Fruit fly (Drosophila melanogaster) whole organism, embryonic: ENCODE measurements around the gene mio.
A peak's percentile ranks its signal among the peaks of the same experiment; 100 is the strongest.

Source experiments
- Antp ChIP-seq: fragments of 200-800 bp; sonication (Bioruptor generic); optimal IDR thresholded peaks from 3 replicates; lab custom pipeline; 2016; ENCODE audit warnings: missing biosample characterization, missing genetic modification characterization
- Bgb ChIP-seq: fragments of 200-800 bp; sonication (Bioruptor generic); IDR thresholded peaks from 2 replicates; pipeline ENCODE4 v1.3.6; 2022; ENCODE audit warnings: missing biosample characterization, missing genetic modification characterization; ENCODE audit not compliant: partially characterized antibody
- CG12219 ChIP-seq: fragments of 200-800 bp; sonication (Bioruptor generic); optimal IDR thresholded peaks from 3 replicates; lab custom pipeline; 2018; ENCODE audit warnings: missing biosample characterization, mild to moderate bottlenecking, missing genetic modification characterization
- CG12236 ChIP-seq: fragments of 200-800 bp; sonication (Bioruptor generic); optimal IDR thresholded peaks from 2 replicates; lab custom pipeline; 2016; ENCODE audit warnings: missing biosample characterization, missing genetic modification characterization
- CG1233 ChIP-seq: fragments of 200-800 bp; sonication (Bioruptor generic); optimal IDR thresholded peaks from 4 replicates; lab custom pipeline; 2018; ENCODE audit warnings: missing biosample characterization, mild to moderate bottlenecking, missing genetic modification characterization
- CG12769 ChIP-seq: fragments of 200-800 bp; sonication (Bioruptor generic); optimal IDR thresholded peaks from 2 replicates; lab custom pipeline; 2019; ENCODE audit warnings: missing biosample characterization, mild to moderate bottlenecking, missing genetic modification characterization, moderate library complexity
- CG14965 ChIP-seq: fragments of 200-800 bp; sonication (Bioruptor generic); optimal IDR thresholded peaks from 2 replicates; lab custom pipeline; 2016; ENCODE audit warnings: missing biosample characterization, missing genetic modification characterization, borderline replicate concordance
- CG1529 ChIP-seq: fragments of 200-800 bp; sonication (Bioruptor generic); optimal IDR thresholded peaks from 3 replicates; lab custom pipeline; 2018; ENCODE audit warnings: missing biosample characterization, missing genetic modification characterization
- CG15696 ChIP-seq: fragments of 200-800 bp; sonication (Bioruptor generic); optimal IDR thresholded peaks from 2 replicates; lab custom pipeline; 2019; ENCODE audit warnings: missing biosample characterization, mild to moderate bottlenecking, missing genetic modification characterization, moderate library complexity
- CG17385 ChIP-seq: fragments of 200-800 bp; sonication (Bioruptor generic); optimal IDR thresholded peaks from 3 replicates; lab custom pipeline; 2018; ENCODE audit warnings: missing biosample characterization, mild to moderate bottlenecking, missing genetic modification characterization
- CG18262 ChIP-seq: fragments of 200-800 bp; optimal IDR thresholded peaks from 3 replicates; lab custom pipeline; 2019; ENCODE audit warnings: missing biosample characterization, mild to moderate bottlenecking, missing genetic modification characterization, moderate library complexity
- CG18599 ChIP-seq: fragments of 200-800 bp; sonication (Bioruptor generic); optimal IDR thresholded peaks from 3 replicates; lab custom pipeline; 2017; ENCODE audit warnings: missing biosample characterization, missing genetic modification characterization, mild to moderate bottlenecking, moderate library complexity, missing genetic modification reagents
- CG2678 ChIP-seq: fragments of 200-800 bp; sonication (Bioruptor generic); optimal IDR thresholded peaks from 3 replicates; lab custom pipeline; 2019; ENCODE audit warnings: missing biosample characterization, mild to moderate bottlenecking, missing genetic modification characterization, moderate library complexity
- CG6175 ChIP-seq: fragments of 200-800 bp; sonication (Bioruptor generic); IDR thresholded peaks from 3 replicates; pipeline ENCODE4 v1.3.6; 2022; ENCODE audit warnings: missing biosample characterization, missing genetic modification characterization
- CG6272 ChIP-seq: fragments of 200-800 bp; sonication (Bioruptor generic); IDR thresholded peaks from 2 replicates; pipeline ENCODE4 v1.3.6; 2022; ENCODE audit warnings: missing biosample characterization, missing genetic modification characterization
- CG6654 ChIP-seq: fragments of 200-800 bp; sonication (Bioruptor generic); optimal IDR thresholded peaks from 2 replicates; lab custom pipeline; 2017; ENCODE audit warnings: missing biosample characterization, mild to moderate bottlenecking, missing genetic modification characterization
- CG9817 ChIP-seq: fragments of 200-800 bp; sonication (Bioruptor generic); optimal IDR thresholded peaks from 2 replicates; lab custom pipeline; 2018; ENCODE audit warnings: missing biosample characterization, mild to moderate bottlenecking, missing genetic modification characterization, moderate library complexity
- CG9876 ChIP-seq: fragments of 200-800 bp; sonication (Bioruptor generic); optimal IDR thresholded peaks from 2 replicates; lab custom pipeline; 2016; ENCODE audit warnings: missing biosample characterization, missing genetic modification characterization
- CTCF ChIP-seq: fragments of 200-800 bp; sonication (Bioruptor generic); optimal IDR thresholded peaks from 2 replicates; lab custom pipeline; 2017; ENCODE audit warnings: missing biosample characterization, mild to moderate bottlenecking, missing genetic modification characterization, moderate library complexity
- Camta ChIP-seq: fragments of 200-800 bp; sonication (Bioruptor generic); optimal IDR thresholded peaks from 2 replicates; lab custom pipeline; 2016; ENCODE audit warnings: missing biosample characterization, missing genetic modification characterization
- CrebB ChIP-seq: fragments of 200-800 bp; sonication (Bioruptor generic); optimal IDR thresholded peaks from 3 replicates; lab custom pipeline; 2018; ENCODE audit warnings: missing biosample characterization, mild to moderate bottlenecking, missing genetic modification characterization
- Dad ChIP-seq: fragments of 200-800 bp; sonication (Bioruptor generic); optimal IDR thresholded peaks from 3 replicates; lab custom pipeline; 2016; ENCODE audit warnings: missing biosample characterization, missing genetic modification characterization
- Dref ChIP-seq: fragments of 200-800 bp; sonication (Bioruptor generic); IDR thresholded peaks from 2 replicates; pipeline ENCODE4 v1.3.6; 2022; ENCODE audit warnings: missing biosample characterization, missing genetic modification characterization
- Fer1 ChIP-seq: fragments of 200-800 bp; sonication (Bioruptor generic); optimal IDR thresholded peaks from 2 replicates; lab custom pipeline; 2017; ENCODE audit warnings: missing biosample characterization, mild to moderate bottlenecking, missing genetic modification characterization
- HLH4C ChIP-seq: fragments of 200-800 bp; sonication (Bioruptor generic); IDR thresholded peaks from 3 replicates; pipeline ENCODE4 v1.3.6; 2022; ENCODE audit warnings: missing biosample characterization, missing genetic modification characterization; ENCODE audit not compliant: partially characterized antibody
- Hr78 ChIP-seq, 2 experiments: fragments of 200-800 bp in 1 of 2; fragments of >200 bp in 1 of 2; sonication (Bioruptor generic) in 1 of 2; optimal IDR thresholded peaks; 2 replicates each; lab custom pipeline; 2017 to 2019; ENCODE audit warnings: missing biosample characterization in 2 of 2, missing genetic modification characterization in 2 of 2, mild to moderate bottlenecking in 1 of 2, moderate library complexity in 1 of 2
- Hsf ChIP-seq: fragments of 200-800 bp; sonication (Bioruptor generic); optimal IDR thresholded peaks from 3 replicates; lab custom pipeline; 2016; ENCODE audit warnings: missing biosample characterization, missing genetic modification characterization
- Lim3 ChIP-seq: fragments of 200-800 bp; sonication (Bioruptor generic); IDR thresholded peaks from 2 replicates; pipeline ENCODE4 v1.3.6; 2022; ENCODE audit warnings: missing biosample characterization, missing genetic modification characterization
- Mrtf ChIP-seq: fragments of 200-800 bp; sonication (Bioruptor generic); IDR thresholded peaks from 3 replicates; pipeline ENCODE4 v1.3.6; 2022; ENCODE audit warnings: missing biosample characterization, missing genetic modification characterization
- NC2β ChIP-seq: fragments of 200-800 bp; sonication (Bioruptor generic); optimal IDR thresholded peaks from 2 replicates; lab custom pipeline; 2016; ENCODE audit warnings: missing biosample characterization, missing genetic modification characterization
- Nf-YB ChIP-seq: fragments of 200-800 bp; sonication (Bioruptor generic); optimal IDR thresholded peaks from 3 replicates; lab custom pipeline; 2019; ENCODE audit warnings: missing biosample characterization, mild to moderate bottlenecking, missing genetic modification characterization, moderate library complexity
- YL-1 ChIP-seq: fragments of 200-800 bp; sonication (Bioruptor generic); optimal IDR thresholded peaks from 3 replicates; lab custom pipeline; 2017; ENCODE audit warnings: missing biosample characterization, mild to moderate bottlenecking, missing genetic modification characterization
- ato ChIP-seq: fragments of 200-800 bp; sonication (Bioruptor generic); IDR thresholded peaks from 2 replicates; pipeline ENCODE4 v1.3.6; 2022; ENCODE audit warnings: missing biosample characterization, missing genetic modification characterization; ENCODE audit not compliant: partially characterized antibody
- dan ChIP-seq: fragments of 200-800 bp; sonication (Bioruptor generic); IDR thresholded peaks from 2 replicates; pipeline ENCODE4 v1.3.6; 2022; ENCODE audit warnings: missing biosample characterization, missing genetic modification characterization
- dati ChIP-seq: fragments of 200-800 bp; sonication (Bioruptor generic); IDR thresholded peaks from 2 replicates; pipeline ENCODE4 v1.3.6; 2022; ENCODE audit warnings: missing biosample characterization, missing genetic modification characterization
- dmrt11E ChIP-seq: fragments of 200-800 bp; sonication (Bioruptor generic); optimal IDR thresholded peaks from 3 replicates; lab custom pipeline; 2018; ENCODE audit warnings: missing biosample characterization, mild to moderate bottlenecking, missing genetic modification characterization, moderate library complexity
- insv ChIP-seq, 2 experiments: fragments of 200-800 bp; sonication (Bioruptor generic); optimal IDR thresholded peaks; 3 replicates each; lab custom pipeline; 2016 to 2018; ENCODE audit warnings: missing biosample characterization in 2 of 2, missing genetic modification characterization in 2 of 2
- kah ChIP-seq: fragments of 200-800 bp; sonication (Bioruptor generic); optimal IDR thresholded peaks from 2 replicates; lab custom pipeline; 2018; ENCODE audit warnings: missing biosample characterization, mild to moderate bottlenecking, missing genetic modification characterization
- kni ChIP-seq: fragments of 200-800 bp; sonication (Bioruptor generic); optimal IDR thresholded peaks from 3 replicates; lab custom pipeline; 2017; ENCODE audit warnings: mild to moderate bottlenecking, missing biosample characterization, missing genetic modification reagents, missing genetic modification characterization
- lola ChIP-seq, 3 experiments: fragments of >200 bp in 2 of 3; fragments of 200-800 bp in 1 of 3; sonication (Bioruptor generic) in 1 of 3; optimal IDR thresholded peaks; 2 replicates each; lab custom pipeline; 2017 to 2019; ENCODE audit warnings: missing biosample characterization in 3 of 3, missing genetic modification characterization in 3 of 3, mild to moderate bottlenecking in 1 of 3, moderate library complexity in 1 of 3
- org-1 ChIP-seq: fragments of 200-800 bp; sonication (Bioruptor generic); optimal IDR thresholded peaks from 2 replicates; lab custom pipeline; 2017; ENCODE audit warnings: missing biosample characterization, missing genetic modification characterization
- p53 ChIP-seq: fragments of 200-800 bp; sonication (Bioruptor generic); optimal IDR thresholded peaks from 2 replicates; lab custom pipeline; 2016; ENCODE audit warnings: missing biosample characterization, missing genetic modification characterization
- pfk ChIP-seq: fragments of 200-800 bp; sonication (Bioruptor generic); optimal IDR thresholded peaks from 2 replicates; lab custom pipeline; 2018; ENCODE audit warnings: missing biosample characterization, mild to moderate bottlenecking, missing genetic modification characterization, moderate library complexity
- schlank ChIP-seq: fragments of 200-800 bp; sonication (Bioruptor generic); optimal IDR thresholded peaks from 2 replicates; lab custom pipeline; 2018; ENCODE audit warnings: missing biosample characterization, mild to moderate bottlenecking, missing genetic modification characterization
- sisA ChIP-seq: fragments of 200-800 bp; sonication (Bioruptor generic); IDR thresholded peaks from 2 replicates; pipeline ENCODE4 v1.3.6; 2022; ENCODE audit warnings: missing biosample characterization, missing genetic modification characterization
- sr ChIP-seq: fragments of 200-800 bp; sonication (Bioruptor generic); IDR thresholded peaks from 3 replicates; pipeline ENCODE4 v1.3.6; 2022; ENCODE audit warnings: missing biosample characterization, missing genetic modification characterization
- stwl ChIP-seq: fragments of 200-800 bp; sonication (Bioruptor generic); optimal IDR thresholded peaks from 3 replicates; lab custom pipeline; 2018; ENCODE audit warnings: missing biosample characterization, mild to moderate bottlenecking, missing genetic modification characterization, moderate library complexity
- tgo ChIP-seq: fragments of 200-800 bp; sonication (Bioruptor generic); IDR thresholded peaks from 3 replicates; pipeline ENCODE4 v1.3.6; 2022; ENCODE audit warnings: missing biosample characterization, missing genetic modification characterization
- ttk ChIP-seq: fragments of 200-800 bp; sonication (Bioruptor generic); IDR thresholded peaks from 2 replicates; pipeline ENCODE4 v2.1.2; 2022; ENCODE audit warnings: missing biosample characterization, missing genetic modification characterization
- unc-4 ChIP-seq: fragments of 200-800 bp; sonication (Bioruptor generic); IDR thresholded peaks from 2 replicates; pipeline ENCODE4 v1.3.6; 2022; ENCODE audit warnings: missing biosample characterization, missing genetic modification characterization; ENCODE audit not compliant: partially characterized antibody

mio gene

dm6 chr2L:2221649-2222150, 4.6 kb downstream of the mio start (continued):
- TF ChIP-seq Fer1 (peak; percentile 96), pfk (GFP tag; lab: Kevin White, UChicago) (no peak), lola (GFP tag; optimal IDR thresholded peaks at IDR 0.05; lab: Kevin White, UChicago) (peak in 1 of 3 experiments; percentile 85), CG6272 (GFP tag; lab: Robert Waterston, UW) (peak; percentile 91), YL-1 (GFP tag; lab: Kevin White, UChicago) (peak; percentile 66), CG6654 (GFP tag; lab: Kevin White, UChicago) (peak; percentile 81), CG17385 (GFP tag; lab: Kevin White, UChicago) (peak; percentile 97), stwl (peak; percentile 16), CG2678 (tag; lab: Kevin White, UChicago) (peak; percentile 98), NC2β (GFP tag; lab: Kevin White, UChicago) (peak; percentile 96), HLH4C (GFP tag; lab: Robert Waterston, UW) (no peak), sr (GFP tag; lab: Robert Waterston, UW) (peak; percentile 92), CG18599 (GFP tag; lab: Kevin White, UChicago) (peak; percentile 97), tgo (GFP tag; lab: Robert Waterston, UW) (peak; percentile 98), kni (GFP tag; lab: Kevin White, UChicago) (peak; percentile 60), CTCF (GFP tag; lab: Kevin White, UChicago) (peak; percentile 41), p53 (peak; percentile 85), CG15696 (peak; percentile 87), CG6175 (peak; percentile 96), CrebB (peak; percentile 98), Dref (GFP tag; lab: Robert Waterston, UW) (peak; percentile 48), schlank (tag; lab: Kevin White, UChicago) (peak; percentile 96), dati (peak; percentile 92), ttk (GFP tag; lab: Robert Waterston, UW) (peak; percentile 98), Mrtf (GFP tag; lab: Robert Waterston, UW) (peak; percentile 98), CG12236 (GFP tag; lab: Kevin White, UChicago) (peak; percentile 95), Antp (peak; percentile 85), kah (GFP tag; lab: Kevin White, UChicago) (peak; percentile 86), Hr78 (GFP tag; optimal IDR thresholded peaks at IDR 0.05; lab: Kevin White, UChicago) (peak in 1 of 2 experiments; percentile 62), CG18262 (tag; lab: Kevin White, UChicago) (peak; percentile 94), CG1233 (peak; percentile 95), Lim3 (peak; percentile 81), CG9876 (GFP tag; lab: Kevin White, UChicago) (peak; percentile 93), org-1 (GFP tag; lab: Kevin White, UChicago) (peak; percentile 96), CG1529 (GFP tag; lab: Kevin White, UChicago) (peak; percentile 95), CG12769 (peak; percentile 99), CG9817 (tag; lab: Kevin White, UChicago) (peak; percentile 98), dmrt11E (tag; lab: Kevin White, UChicago) (peak; percentile 89), Nf-YB (GFP tag; lab: Kevin White, UChicago) (peak; percentile 83), CG14965 (GFP tag; lab: Kevin White, UChicago) (peak; percentile 61), dan (peak; percentile 85), ato (GFP tag; lab: Robert Waterston, UW) (no peak), Camta (GFP tag; lab: Kevin White, UChicago) (peak; percentile 93), sisA (peak; percentile 97), Hsf (GFP tag; lab: Kevin White, UChicago) (peak; percentile 99), unc-4 (GFP tag; lab: Robert Waterston, UW) (no peak), Bgb (GFP tag; lab: Robert Waterston, UW) (no peak), insv (GFP tag; optimal IDR thresholded peaks at IDR 0.05; lab: Kevin White, UChicago) (peak in 1 of 2 experiments; percentile 57), Dad (GFP tag; lab: Kevin White, UChicago) (peak; percentile 92), CG12219 (GFP tag; lab: Kevin White, UChicago) (peak; percentile 96)
